Worm (Caenorhabditis elegans): ENCODE data around the gene grl-31.

ce11 chrV:3552740-3553469 lies 4.7 kb downstream of the grl-31 start, which contains the start of gene T24A6.20:
- TF ChIP-seq him-1 (tag; optimal IDR thresholded peaks at IDR 0.05) (no peak), dao-5 (tag; optimal IDR thresholded peaks at IDR 0.05) (no peak), W03F9.2 (tag; optimal IDR thresholded peaks at IDR 0.05) (no peak)
